Fruit fly (Drosophila melanogaster) ovary, adult (tissue): Measurements from ENCODE around the gene aay.
A peak's percentile ranks its signal among the peaks of the same experiment; 100 is the strongest.

Experiments
- CG17801 ChIP-seq: fragments of 200-800 bp; optimal IDR thresholded peaks from 2 replicates; lab custom pipeline; 2019; ENCODE audit warnings: missing biosample characterization, mild to moderate bottlenecking, missing genetic modification characterization, moderate library complexity; ENCODE audit not compliant: partially characterized antibody

aay gene

DNA sequence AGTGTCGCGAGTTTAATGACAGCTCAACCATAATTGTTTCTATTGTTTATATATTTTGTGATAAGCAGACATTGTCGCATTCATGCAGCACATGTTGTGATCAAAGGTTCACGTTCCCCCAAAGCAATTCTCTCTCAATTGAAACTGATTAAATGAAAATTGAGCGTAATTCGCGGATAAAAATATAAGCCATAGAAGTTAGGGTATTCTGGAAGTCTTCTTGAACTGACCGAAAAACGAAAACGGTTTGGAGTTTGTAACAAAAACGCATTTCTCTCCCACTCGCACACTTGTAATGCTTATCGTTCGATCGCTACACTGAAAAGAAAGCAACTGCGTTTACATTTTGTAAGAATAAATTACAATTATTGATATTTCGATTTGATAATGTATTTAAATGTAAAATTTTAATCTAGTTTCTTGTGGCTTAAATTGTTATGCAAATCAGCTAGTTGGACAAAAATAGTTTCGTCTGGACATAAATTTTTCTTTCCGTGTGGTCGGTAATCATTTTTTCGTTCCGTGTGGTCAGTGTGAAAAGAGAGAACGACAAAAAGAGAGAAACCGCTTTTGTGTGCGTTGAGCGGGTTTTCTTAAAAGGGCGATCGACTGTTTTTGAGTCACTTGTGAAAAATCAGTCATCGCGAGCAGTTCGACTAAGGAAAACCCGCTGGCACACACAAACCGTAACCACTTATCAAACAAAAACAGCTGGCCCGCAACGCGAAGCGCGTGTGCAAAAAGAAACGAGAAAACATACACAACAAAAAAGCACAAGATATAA is at the start of gene aay:
TSS of gene aay (plus strand) at position 618 of the 784 bp plus-strand sequence.
- peak; percentile 100 for TF ChIP-seq CG17801 (GFP tag; lab: Kevin White, UChicago)

DNA sequence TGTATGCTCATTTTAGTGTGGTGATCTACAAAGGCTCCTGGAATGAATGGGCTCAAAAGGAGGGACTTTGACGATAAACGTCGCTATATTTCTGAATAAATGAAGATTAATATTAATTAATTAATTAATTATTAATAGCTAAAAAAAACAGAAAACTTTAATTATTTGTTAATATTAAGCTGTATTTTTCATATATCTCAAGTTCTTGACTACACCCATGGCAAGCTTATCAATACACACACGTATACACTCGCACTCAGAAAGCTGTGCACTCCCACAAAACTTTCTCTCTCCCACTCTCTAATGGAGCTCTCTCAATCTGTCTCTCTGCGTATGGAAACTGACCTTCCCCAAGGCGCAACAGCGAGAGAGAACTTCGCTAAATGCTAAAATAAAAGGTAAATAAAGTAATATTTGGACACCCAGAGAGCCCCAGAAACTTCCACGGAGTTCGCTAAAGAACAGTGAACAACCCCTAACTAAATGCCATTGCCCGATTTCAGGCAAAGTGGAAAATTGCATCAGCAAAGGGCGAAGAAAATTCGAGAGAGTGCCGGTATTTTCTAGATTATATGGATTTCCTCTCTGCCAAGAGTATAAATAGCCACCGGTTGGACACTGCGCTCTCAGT is 49.6 kb upstream of the aay start:
- TF ChIP-seq CG17801 (GFP tag; lab: Kevin White, UChicago) = no peak

dm6 chr3L:9375130-9375529 is 47.9 kb upstream of the aay start, which contains the start of gene CG4461:
TSS of gene CG4461 (plus strand) at chr3L:9375430.
- TF ChIP-seq CG17801 (GFP tag; lab: Kevin White, UChicago) = no peak

DNA sequence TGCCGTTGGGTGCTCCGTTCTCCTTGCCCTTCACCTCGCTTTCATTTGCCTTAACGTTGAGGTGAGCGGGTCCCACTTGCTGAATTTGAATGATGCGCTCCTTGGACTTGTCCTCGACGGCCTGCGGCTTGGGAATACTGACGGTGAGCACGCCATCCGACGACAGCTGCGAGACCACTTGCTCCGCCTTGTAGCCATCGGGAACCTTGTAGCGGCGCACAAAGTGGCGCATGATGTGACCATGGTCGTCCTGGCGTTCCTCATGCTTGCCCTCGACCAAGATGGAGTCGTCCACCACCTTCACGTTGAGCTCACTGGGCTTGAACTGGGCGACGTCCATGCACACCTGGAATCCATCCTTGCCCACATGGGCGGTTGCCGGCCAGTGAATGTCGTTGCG is 46.5 kb upstream of the aay start:
- no peak for TF ChIP-seq CG17801 (GFP tag; lab: Kevin White, UChicago)

DNA sequence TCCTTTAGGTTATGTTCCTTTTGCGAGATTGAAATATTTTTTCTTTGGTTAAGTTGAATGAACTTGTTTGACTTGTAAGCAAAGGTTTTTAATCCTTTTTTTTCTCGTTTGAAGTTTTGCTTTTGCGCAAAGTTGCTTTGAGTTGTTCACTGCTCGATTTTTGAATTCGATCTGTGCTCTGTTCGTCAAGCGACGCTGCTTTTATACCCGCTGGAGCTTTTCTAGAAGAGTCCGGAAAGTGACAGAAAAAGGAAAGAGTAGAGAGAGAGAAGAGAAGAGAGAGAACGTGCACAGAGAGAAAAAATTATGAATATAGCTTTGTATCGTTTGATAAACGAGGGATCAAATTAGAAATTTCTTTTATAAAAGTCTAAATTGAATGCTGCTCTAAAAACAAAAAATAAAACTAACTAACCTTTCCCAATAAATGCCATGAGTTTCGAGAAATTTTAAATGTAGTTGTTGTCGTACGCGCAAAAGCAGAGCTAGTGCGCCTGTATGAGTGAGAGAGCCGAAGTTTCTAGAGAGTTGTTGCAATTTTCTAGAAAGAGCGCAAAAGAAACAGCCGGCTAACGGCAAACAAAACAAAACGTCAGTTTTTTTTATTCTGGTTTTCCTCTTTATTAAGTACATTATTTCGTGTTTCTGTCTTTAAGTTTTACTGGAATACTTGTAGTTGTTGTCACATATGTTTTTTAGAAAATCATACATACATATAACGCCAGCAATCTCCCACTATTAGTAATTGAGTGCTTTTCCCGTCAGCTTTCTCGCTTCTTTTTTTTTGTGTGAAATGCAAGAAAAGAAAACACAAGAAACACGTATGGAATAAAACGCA is 45.6 kb upstream of the aay start, which contains the start of gene Hsp26:
TSS of gene Hsp26 (minus strand) at position 230 of the 838 bp plus-strand sequence.
- TF ChIP-seq CG17801 (GFP tag; lab: Kevin White, UChicago) = peak; percentile 90

DNA sequence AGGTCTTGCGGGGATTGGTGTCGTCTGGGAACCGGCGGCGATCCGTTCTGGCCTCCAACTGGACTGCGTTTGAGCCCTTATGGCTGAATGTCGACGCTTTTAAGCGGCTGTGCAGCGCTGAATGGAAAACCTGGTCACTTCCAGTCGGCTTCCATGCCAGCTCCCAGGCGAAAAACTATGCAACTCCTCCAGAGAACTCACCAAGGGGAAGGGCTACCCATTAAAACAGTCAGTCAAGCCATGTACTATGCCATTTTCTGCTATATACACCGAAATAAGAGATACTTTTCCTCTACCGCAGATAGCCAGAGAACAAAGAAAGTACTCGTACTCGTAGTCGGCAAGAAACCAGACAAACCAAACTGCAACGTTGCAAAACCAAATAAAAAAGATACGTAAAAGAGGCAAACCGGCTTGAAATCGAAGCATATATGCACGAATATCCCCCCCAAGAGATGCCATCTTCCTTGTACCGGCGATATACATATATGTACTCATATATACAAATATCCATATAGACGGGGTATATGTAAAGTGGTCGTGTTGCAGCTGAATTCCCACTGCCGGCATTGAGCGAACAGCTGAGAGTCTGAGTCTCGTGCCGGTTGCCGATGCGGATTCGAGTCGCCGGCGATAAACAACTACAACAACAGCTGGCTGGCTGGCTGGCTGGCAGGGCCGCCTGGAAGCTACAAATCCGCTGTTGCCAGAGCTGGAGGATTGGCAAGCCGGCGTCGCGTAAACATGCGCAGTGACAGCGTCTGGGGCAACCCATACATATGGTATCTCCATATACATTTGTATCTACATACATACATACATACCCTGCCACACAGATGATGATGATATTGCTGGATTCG is 43.3 kb upstream of the aay start, which contains the start of gene Hsp67Ba:
TSS of gene Hsp67Ba (minus strand) at position 51 of the 860 bp plus-strand sequence.
- no peak for TF ChIP-seq CG17801 (GFP tag; lab: Kevin White, UChicago)

DNA sequence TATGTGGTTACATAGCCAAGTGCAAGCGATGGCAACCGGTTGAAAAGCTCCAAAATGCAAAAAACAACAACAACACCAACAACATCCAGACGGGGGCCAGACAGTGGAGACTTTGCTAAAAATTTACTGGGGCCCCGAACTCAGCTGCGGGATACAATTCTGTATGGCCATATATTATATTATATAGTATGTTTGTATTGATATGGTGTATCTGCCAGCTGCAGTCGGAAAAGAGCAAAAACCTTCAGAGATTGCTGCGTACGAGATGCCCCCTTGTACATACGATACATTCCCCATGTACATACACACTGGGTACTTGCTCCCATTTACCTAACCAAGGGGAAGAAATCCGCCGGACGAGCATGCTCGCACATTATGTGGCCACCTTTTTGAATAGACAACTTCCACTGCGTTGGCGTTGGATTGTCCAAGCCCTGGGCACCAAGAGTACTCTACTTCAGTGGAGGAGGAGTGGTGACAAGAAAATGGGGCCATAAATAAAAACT is 42.7 kb upstream of the aay start:
- no peak for TF ChIP-seq CG17801 (GFP tag; lab: Kevin White, UChicago)

DNA sequence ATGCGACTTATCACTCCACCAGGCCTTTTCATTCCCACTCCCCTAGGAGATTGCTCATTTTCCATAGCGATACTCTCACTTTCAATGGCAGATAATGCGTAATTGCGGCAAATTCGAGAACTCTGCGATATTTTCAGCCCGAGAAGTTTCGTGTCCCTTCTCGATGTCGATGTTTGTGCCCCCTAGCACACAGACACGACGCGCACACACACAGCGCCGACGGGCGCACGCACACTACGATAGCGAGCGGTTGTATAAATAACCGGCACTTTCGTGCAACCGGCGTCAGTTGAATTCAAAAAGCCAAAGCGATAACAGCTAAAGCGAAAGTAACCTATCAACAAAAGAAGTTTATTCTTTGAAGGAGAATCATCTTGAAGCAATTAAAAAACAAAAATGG is 41.5 kb upstream of the aay start, which contains the start of gene Hsp23:
TSS of gene Hsp23 (plus strand) at position 281 of the 400 bp plus-strand sequence.
- TF ChIP-seq CG17801 (GFP tag; lab: Kevin White, UChicago) = no peak

- peak; percentile 99 for TF ChIP-seq CG17801 (GFP tag; lab: Kevin White, UChicago)
Measured at dm6 chr3L:9383345-9384075, 39.5 kb upstream of the aay start, which contains the start of gene Hsp27. TSS of gene Hsp27 (plus strand) at chr3L:9384063.

DNA sequence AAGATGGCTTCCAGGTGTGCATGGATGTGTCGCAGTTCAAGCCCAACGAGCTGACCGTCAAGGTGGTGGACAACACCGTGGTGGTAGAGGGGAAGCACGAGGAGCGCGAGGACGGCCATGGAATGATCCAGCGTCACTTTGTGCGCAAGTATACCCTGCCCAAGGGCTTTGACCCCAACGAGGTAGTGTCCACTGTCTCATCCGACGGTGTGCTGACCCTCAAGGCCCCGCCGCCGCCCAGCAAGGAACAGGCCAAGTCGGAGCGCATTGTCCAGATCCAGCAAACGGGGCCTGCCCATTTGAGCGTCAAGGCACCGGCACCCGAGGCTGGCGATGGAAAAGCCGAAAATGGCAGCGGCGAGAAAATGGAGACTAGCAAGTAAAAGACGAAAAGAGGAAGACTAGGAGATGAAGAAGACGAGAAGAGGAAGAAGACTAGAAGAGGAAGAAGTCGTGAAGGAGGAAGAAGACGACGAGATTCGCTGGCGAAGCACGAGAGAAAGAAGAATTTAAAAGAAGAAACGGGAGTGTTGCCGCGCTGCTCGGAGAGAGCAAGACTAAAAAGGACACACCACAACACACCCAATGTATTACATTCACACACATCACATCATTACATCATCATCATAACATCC is 38.5 kb upstream of the aay start:
- no peak for TF ChIP-seq CG17801 (GFP tag; lab: Kevin White, UChicago)

DNA sequence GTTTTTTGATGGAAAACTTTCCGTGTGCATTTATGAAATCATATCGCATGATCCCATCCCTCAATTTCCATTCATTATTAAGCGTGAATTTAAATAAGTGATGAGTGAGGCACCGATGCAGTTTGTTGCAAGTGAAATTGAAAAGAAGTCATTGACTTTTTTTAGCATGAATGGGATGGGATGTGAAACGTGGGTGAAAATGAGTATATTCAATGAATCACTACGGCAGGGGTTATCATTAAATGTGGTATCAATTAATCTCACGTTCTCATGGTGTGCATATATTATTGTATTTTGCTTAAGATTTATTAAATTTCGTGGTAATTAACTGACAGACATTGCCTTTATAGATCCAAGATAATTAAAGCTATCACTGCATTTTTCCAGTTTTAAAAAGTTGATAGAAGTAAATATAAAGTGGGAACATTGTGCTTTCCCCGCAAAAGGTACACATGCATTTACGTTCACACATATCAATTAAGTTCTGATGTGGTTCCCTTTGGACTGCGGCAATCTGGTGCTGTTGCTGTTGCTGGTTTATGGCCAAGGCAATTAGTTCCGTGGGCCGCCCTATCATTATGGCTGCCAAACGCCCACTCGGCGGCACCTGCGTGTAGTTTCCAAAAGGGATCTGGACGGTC is 31.6 kb upstream of the aay start:
- TF ChIP-seq CG17801 (GFP tag; lab: Kevin White, UChicago) = no peak

DNA sequence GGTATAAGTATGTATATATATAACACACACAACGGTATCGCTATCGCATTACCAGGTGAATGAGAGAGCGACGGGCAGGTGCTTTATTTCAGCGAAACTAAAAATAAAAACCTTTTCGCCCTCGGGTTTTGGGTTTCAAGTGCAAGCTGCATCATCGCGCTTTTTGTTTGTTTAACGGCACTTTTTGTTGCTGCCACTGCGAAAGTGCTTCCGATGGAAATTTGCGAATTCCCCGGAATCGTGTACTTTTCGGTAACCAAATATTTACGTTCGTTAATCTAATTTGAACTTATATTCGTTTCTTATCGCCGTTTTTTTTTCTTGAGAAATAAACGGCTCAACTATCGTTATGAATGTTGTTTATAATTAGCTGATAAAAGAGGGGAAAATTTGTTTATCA is 27.0 kb upstream of the aay start:
- peak; percentile 11 for TF ChIP-seq CG17801 (GFP tag; lab: Kevin White, UChicago)
